Fruit fly (Drosophila melanogaster): Measurements from ENCODE around the gene mrt.

DNA sequence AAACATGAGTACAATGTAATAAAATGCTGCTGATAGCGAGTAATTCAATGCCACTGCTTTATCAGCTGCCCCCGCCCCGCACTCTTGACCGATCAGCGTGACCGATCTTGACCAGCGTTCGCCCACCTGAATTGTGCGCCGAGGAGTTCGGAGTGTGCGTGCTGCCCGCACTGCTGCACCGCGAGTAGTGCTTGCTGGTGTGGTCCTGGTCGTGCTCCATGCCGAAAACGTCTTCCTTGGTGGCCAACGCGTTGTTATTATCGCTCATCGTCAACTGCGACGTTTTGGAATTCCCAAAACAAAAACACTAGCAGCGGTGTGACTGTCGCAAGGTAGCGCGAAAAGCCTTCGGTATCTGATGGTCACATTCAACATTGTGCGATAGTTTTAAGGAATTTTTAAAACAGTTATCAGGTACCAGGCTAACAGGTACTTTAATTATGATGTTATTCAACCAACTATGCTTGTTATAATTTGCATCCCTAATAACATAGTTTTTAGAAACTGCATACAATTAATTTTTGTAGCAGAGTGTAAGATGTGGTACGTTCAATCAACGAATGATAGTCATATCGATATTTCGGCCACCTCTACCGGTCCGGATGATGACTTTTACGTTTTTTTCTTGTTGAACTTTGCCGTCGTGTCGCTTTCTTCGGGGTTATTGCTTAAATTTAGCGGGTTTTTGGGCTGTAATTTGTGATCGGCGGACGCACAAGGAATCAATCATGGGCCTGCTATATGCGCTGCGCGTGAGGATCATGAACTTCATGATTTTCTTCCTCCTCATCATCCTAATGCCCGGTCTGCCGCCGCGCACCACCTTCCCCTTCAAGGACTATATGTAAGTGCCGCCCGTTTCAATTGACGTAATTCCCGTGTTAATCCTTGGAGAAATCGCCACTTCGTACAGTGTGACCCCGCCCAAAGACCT, 6.0 kb upstream of the mrt start, which contains the start of the genes bigmax and Hmu:
- no peak for TF ChIP-seq EcR (GFP tag; optimal IDR thresholded peaks at IDR 0.05)
- no peak for TF ChIP-seq psq (optimal IDR thresholded peaks at IDR 0.05)
- no peak for TF ChIP-seq usp (GFP tag; optimal IDR thresholded peaks at IDR 0.05)
- TF ChIP-seq CG8478 (optimal IDR thresholded peaks at IDR 0.05): no peak
- no peak for TF ChIP-seq pan (optimal IDR thresholded peaks at IDR 0.05)

Measured in whole organism.